Worm (Caenorhabditis elegans) whole organism, early embryonic: Measurements from ENCODE around the gene lin-9.

ENCODE experiments used
- B0310.2 ChIP-seq: sonication (generic microtip); optimal IDR thresholded peaks from 2 replicates; lab custom pipeline; 2016; ENCODE audit warnings: mild to moderate bottlenecking, missing genetic modification characterization, missing compliant biosample characterization
- F13C5.2 ChIP-seq: sonication (generic microtip); optimal IDR thresholded peaks from 2 replicates; lab custom pipeline; 2017; ENCODE audit warnings: mild to moderate bottlenecking, missing genetic modification characterization, inconsistent platforms, missing compliant biosample characterization
- aly-1 ChIP-seq: sonication (generic microtip); optimal IDR thresholded peaks from 2 replicates; lab custom pipeline; 2016; ENCODE audit warnings: missing genetic modification characterization, missing compliant biosample characterization
- ama-1 ChIP-seq: fragments of 150-350 bp; optimal IDR thresholded peaks from 2 replicates; lab custom pipeline; 2014
- ceh-13 ChIP-seq: fragments of 200-800 bp; sonication (Bioruptor generic); optimal IDR thresholded peaks from 2 replicates; lab custom pipeline; 2018; ENCODE audit warnings: mild to moderate bottlenecking, missing genetic modification characterization, missing compliant biosample characterization
- ceh-36 ChIP-seq: sonication (generic microtip); optimal IDR thresholded peaks from 2 replicates; lab custom pipeline; 2016; ENCODE audit warnings: missing genetic modification characterization, inconsistent platforms, missing compliant biosample characterization
- ets-7 ChIP-seq: sonication (generic microtip); optimal IDR thresholded peaks from 2 replicates; lab custom pipeline; 2016; ENCODE audit warnings: missing genotype, missing genetic modification characterization, missing compliant biosample characterization
- flt-1 ChIP-seq: fragments of 200-800 bp; sonication (Bioruptor generic); IDR thresholded peaks from 2 replicates; pipeline ENCODE4 v1.3.6; 2022; ENCODE audit warnings: missing genetic modification characterization, missing compliant biosample characterization
- hmbx-1 ChIP-seq: sonication (generic microtip); optimal IDR thresholded peaks from 2 replicates; lab custom pipeline; 2016; ENCODE audit warnings: mild to moderate bottlenecking, missing genetic modification characterization, missing compliant biosample characterization
- hmg-4 ChIP-seq: fragments of 200-800 bp; sonication (Bioruptor generic); optimal IDR thresholded peaks from 2 replicates; lab custom pipeline; 2018; ENCODE audit warnings: mild to moderate bottlenecking, missing genetic modification characterization, missing compliant biosample characterization
- hnd-1 ChIP-seq: sonication (generic microtip); optimal IDR thresholded peaks from 2 replicates; lab custom pipeline; 2016; ENCODE audit warnings: missing genetic modification characterization, missing compliant biosample characterization
- pes-1 ChIP-seq: fragments of 200-800 bp; sonication (Bioruptor generic); IDR thresholded peaks from 2 replicates; pipeline ENCODE4 v1.3.6; 2022; ENCODE audit warnings: missing genetic modification reagents, missing genetic modification characterization, missing compliant biosample characterization
- scrt-1 ChIP-seq: fragments of 200-800 bp; sonication (Bioruptor generic); IDR thresholded peaks from 2 replicates; pipeline ENCODE4 v1.3.6; 2022; ENCODE audit warnings: missing genetic modification characterization, missing compliant biosample characterization
- sea-1 ChIP-seq: fragments of 200-800 bp; sonication (Bioruptor generic); conservative IDR thresholded peaks from 2 replicates; pipeline ENCODE4 v1.3.6; 2022; ENCODE audit warnings: missing genetic modification characterization, missing compliant biosample characterization
- tbx-11 ChIP-seq: fragments of 200-800 bp; sonication (Bioruptor generic); IDR thresholded peaks from 2 replicates; pipeline ENCODE4 v1.3.6; 2022; ENCODE audit warnings: missing genetic modification characterization, missing compliant biosample characterization
- tbx-37 ChIP-seq: fragments of 200-800 bp; sonication (Bioruptor generic); conservative IDR thresholded peaks from 2 replicates; pipeline ENCODE4 v1.3.6; 2022; ENCODE audit warnings: missing genetic modification reagents, missing genetic modification characterization, missing compliant biosample characterization
- tra-4 ChIP-seq: sonication (generic microtip); optimal IDR thresholded peaks from 2 replicates; lab custom pipeline; 2017; ENCODE audit warnings: missing genetic modification characterization, missing compliant biosample characterization

The lin-9 gene

ce11 chrIII:8882333-8882732 lies 21.6 kb downstream of the lin-9 start:
- TF ChIP-seq ceh-13 (GFP tag; lab: Kevin White, UChicago) (no peak), ets-7 (no peak), scrt-1 (GFP tag; lab: Robert Waterston, UW) (no peak), F13C5.2 (tag; lab: Kevin White, UChicago) (no peak), aly-1 (no peak), sea-1 (GFP tag; lab: Robert Waterston, UW) (no peak), ama-1 (lab: Kevin White, UChicago) (no peak), ceh-36 (tag; lab: Kevin White, UChicago) (no peak), B0310.2 (tag; lab: Kevin White, UChicago) (no peak)

- TF ChIP-seq hmg-4 (no peak), flt-1 (GFP tag; lab: Robert Waterston, UW) (no peak)
These were observed 25.0 kb downstream of the lin-9 start for ce11 chrIII:8878960-8879359.

DNA sequence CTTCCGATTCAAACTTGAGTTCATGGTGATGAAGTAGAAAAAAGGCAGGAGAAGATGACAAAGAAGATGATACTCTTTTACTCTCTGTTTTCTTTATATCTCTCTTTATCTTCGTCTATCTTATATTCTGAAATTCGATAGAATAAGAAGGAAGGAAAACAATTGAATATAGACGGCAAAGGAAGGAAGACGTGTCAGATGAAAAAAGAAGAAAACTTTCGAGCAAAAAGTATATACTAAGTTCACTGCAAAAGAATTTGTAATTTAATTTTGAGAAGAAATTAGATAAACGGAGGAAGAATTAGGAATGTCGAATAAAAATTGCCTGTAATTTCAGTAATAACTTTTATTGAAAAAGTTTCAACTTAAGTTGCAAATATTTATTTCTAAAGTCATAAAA lies 26.9 kb downstream of the lin-9 start, which contains the start of gene K01F9.2:
Gene K01F9.2, minus strand, starts transcription at position 127 of the 400 bp plus-strand sequence.
- TF ChIP-seq tbx-37: no peak

ce11 chrIII:8873990-8874668 lies 29.8 kb downstream of the lin-9 start:
- peak; percentile 78 for TF ChIP-seq hmg-4
- TF ChIP-seq aly-1: peak; percentile 46
- peak; percentile 59 for TF ChIP-seq B0310.2 (tag; lab: Kevin White, UChicago)
- TF ChIP-seq tbx-37: no peak
- TF ChIP-seq flt-1 (GFP tag; lab: Robert Waterston, UW): peak; percentile 37
- 0 out of 2 replicates have a peak, but pooled peaks have one; percentile 51 for TF ChIP-seq sea-1 (GFP tag; lab: Robert Waterston, UW)
- peak; percentile 59 for TF ChIP-seq F13C5.2 (tag; lab: Kevin White, UChicago)
- no peak for TF ChIP-seq tra-4 (tag; lab: Kevin White, UChicago)
- peak; percentile 38; the same call in 1 of the 2 replicates for TF ChIP-seq pes-1 (GFP tag; lab: Robert Waterston, UW)
- no peak for TF ChIP-seq ets-7
- TF ChIP-seq scrt-1 (GFP tag; lab: Robert Waterston, UW): no peak
- no peak for TF ChIP-seq tbx-11 (GFP tag; lab: Robert Waterston, UW)

- TF ChIP-seq sea-1 (GFP tag; lab: Robert Waterston, UW) (no peak), hmg-4 (peak; percentile 33)
These were observed 30.9 kb downstream of the lin-9 start for ce11 chrIII:8873045-8873457.

DNA sequence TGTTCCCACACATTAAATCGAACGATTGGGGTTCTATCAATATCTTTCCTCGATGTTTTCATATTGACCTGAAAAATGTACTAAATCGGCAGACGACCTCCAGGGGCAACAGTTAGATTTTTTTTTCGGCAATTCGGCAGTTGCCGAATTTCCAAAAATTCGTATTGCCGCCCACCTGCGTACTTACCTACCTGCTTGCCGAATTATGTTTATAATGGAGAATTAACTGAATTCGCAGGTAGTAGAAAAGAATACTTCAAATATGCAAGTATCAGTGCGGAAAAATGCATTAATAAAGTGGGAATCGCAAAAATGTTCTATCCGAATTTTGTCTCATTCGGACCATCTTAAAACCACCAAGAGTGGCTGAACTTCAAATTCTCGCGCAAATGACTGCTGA lies 34.3 kb downstream of the lin-9 start:
- TF ChIP-seq hmbx-1 (tag; lab: Kevin White, UChicago) (no peak), ama-1 (lab: Kevin White, UChicago) (no peak), sea-1 (GFP tag; lab: Robert Waterston, UW) (no peak), B0310.2 (tag; lab: Kevin White, UChicago) (no peak), flt-1 (GFP tag; lab: Robert Waterston, UW) (no peak), hnd-1 (tag; lab: Kevin White, UChicago) (no peak), tbx-37 (no peak), tbx-11 (GFP tag; lab: Robert Waterston, UW) (no peak), scrt-1 (GFP tag; lab: Robert Waterston, UW) (no peak), ets-7 (no peak), F13C5.2 (tag; lab: Kevin White, UChicago) (no peak), aly-1 (no peak), ceh-36 (tag; lab: Kevin White, UChicago) (no peak), pes-1 (GFP tag; lab: Robert Waterston, UW) (no peak), hmg-4 (no peak), ceh-13 (GFP tag; lab: Kevin White, UChicago) (no peak), tra-4 (tag; lab: Kevin White, UChicago) (no peak)

DNA sequence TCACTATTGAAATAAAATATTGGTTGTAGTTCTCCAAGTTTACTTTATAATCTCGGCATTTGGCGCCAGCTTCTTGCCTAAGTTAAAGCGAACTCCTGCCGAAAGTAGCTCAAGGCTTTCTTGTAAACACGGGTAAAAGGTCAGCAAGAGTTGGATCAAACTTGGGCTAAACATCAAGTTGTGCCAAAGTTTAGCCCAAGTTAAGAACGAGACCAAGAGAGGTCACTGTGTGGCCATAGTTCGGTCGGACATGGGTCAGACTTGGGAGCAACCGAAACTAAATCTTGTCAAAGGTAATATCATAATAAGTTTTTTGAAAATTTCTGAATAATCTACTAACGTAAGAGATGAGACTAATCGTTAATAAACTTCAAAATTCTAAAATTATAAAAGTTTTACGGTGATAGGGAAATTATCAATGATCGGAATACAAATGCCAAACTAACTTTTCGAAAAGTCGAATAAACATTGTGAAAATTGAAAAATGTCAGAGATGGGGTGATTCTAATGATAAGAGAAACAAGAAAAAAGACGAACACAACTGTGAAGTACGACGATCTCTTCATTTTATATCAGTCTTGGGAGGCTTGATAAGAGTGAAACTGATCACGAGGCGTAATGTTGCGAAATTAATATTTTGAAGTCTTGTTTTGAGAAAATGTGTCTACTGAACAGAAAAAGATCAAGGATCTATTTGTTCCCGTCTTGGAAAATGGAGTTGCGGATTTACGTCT lies 35.8 kb downstream of the lin-9 start:
- no peak for TF ChIP-seq F13C5.2 (tag; lab: Kevin White, UChicago)
- no peak for TF ChIP-seq hnd-1 (tag; lab: Kevin White, UChicago)
- no peak for TF ChIP-seq flt-1 (GFP tag; lab: Robert Waterston, UW)
- no peak for TF ChIP-seq ama-1 (lab: Kevin White, UChicago)
- TF ChIP-seq hmg-4: no peak
- no peak for TF ChIP-seq ets-7
- TF ChIP-seq ceh-13 (GFP tag; lab: Kevin White, UChicago): no peak
- no peak for TF ChIP-seq tbx-37
- no peak for TF ChIP-seq B0310.2 (tag; lab: Kevin White, UChicago)
- TF ChIP-seq aly-1: no peak
- no peak for TF ChIP-seq pes-1 (GFP tag; lab: Robert Waterston, UW)
- no peak for TF ChIP-seq tbx-11 (GFP tag; lab: Robert Waterston, UW)
